Worm (Caenorhabditis elegans): ENCODE results near the gene T08H10.3.
A peak's percentile ranks its signal among the peaks of the same experiment; 100 is the strongest.

T08H10.3 gene

DNA sequence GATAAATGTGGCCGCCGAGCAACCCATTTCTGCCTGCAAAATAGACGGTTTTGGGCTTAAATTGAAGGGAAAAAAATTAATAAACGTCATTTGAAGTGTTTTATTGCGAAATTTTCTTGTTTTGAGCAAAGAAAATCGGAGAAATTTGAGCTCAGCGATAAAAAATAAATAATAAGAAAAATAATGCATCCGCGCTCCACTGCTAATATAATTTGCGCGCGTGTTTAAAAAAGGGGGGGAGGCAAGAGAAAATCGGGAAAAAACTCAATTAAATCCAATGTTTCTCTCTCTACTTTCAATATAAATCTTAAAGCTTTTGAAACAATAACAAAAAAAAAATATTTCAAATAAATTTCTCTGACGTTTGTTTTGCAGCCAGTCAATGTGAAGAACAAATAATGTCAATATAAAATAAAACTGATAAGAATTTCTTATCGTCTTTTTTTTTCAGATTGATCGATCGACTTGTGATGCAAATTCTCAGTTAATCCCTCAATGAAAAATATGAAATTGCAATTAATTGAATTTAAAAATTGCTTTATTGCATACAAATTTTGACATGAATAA lies 20.6 kb upstream of the T08H10.3 start, which contains the start of gene rft-2 (continued):
- TF ChIP-seq T26A8.4 (GFP tag; IDR thresholded peaks at IDR 0.05) (no peak), Y5F2A.4 (GFP tag; optimal IDR thresholded peaks at IDR 0.05) (no peak), F26F4.8 (GFP tag; conservative IDR thresholded peaks at IDR 0.05) (no peak), dmd-9 (GFP tag; IDR thresholded peaks at IDR 0.05) (no peak), tra-1 (GFP tag; IDR thresholded peaks at IDR 0.05) (no peak), lin-15B (tag; optimal IDR thresholded peaks at IDR 0.05) (no peak), dve-1 (tag; optimal IDR thresholded peaks at IDR 0.05; ENCODE audit: insufficient read depth) (no peak), D1046.2 (GFP tag; IDR thresholded peaks at IDR 0.05) (no peak), dpl-1 (GFP tag; optimal IDR thresholded peaks at IDR 0.05) (peak; percentile 91), lin-13 (GFP tag; optimal IDR thresholded peaks at IDR 0.05) (no peak), set-16 (GFP tag; IDR thresholded peaks at IDR 0.05) (no peak), attf-4 (tag; optimal IDR thresholded peaks at IDR 0.05) (no peak), zip-11 (GFP tag; IDR thresholded peaks at IDR 0.05) (no peak), lin-38 (GFP tag; IDR thresholded peaks at IDR 0.05) (peak; percentile 97), nhr-28 (tag; optimal IDR thresholded peaks at IDR 0.05) (peak; percentile 32), mdt-29 (GFP tag; IDR thresholded peaks at IDR 0.05) (no peak), zag-1 (tag; optimal IDR thresholded peaks at IDR 0.05) (no peak), lsy-2 (tag; optimal IDR thresholded peaks at IDR 0.05) (peak in 1 of 2 experiments; percentile 72), dmd-6 (GFP tag; IDR thresholded peaks at IDR 0.05) (no peak), spr-1 (tag; optimal IDR thresholded peaks at IDR 0.05) (no peak), hif-1 (tag; optimal IDR thresholded peaks at IDR 0.05) (peak in 1 of 2 experiments; percentile 31), ces-1 (GFP tag; optimal IDR thresholded peaks at IDR 0.05) (peak; percentile 70), nhr-42 (GFP tag; IDR thresholded peaks at IDR 0.05) (no peak), daf-19 (GFP tag; conservative IDR thresholded peaks at IDR 0.05) (no peak), aha-1 (tag) (no peak), F10B5.3 (tag; optimal IDR thresholded peaks at IDR 0.05) (no peak), daf-12 (tag; optimal IDR thresholded peaks at IDR 0.05) (no peak), Y105C5A.15 (GFP tag; IDR thresholded peaks at IDR 0.05) (no peak), madf-9 (GFP tag; conservative IDR thresholded peaks at IDR 0.05) (no peak), sdz-12 (GFP tag; optimal IDR thresholded peaks at IDR 0.05) (no peak), ctbp-1 (GFP tag; IDR thresholded peaks at IDR 0.05) (no peak), unc-39 (tag; optimal IDR thresholded peaks at IDR 0.05) (no peak), mdl-1 (tag; optimal IDR thresholded peaks at IDR 0.05) (peak in 1 of 2 experiments; percentile 7), F44E2.7 (GFP tag; IDR thresholded peaks at IDR 0.05) (no peak), hmg-1.1 (GFP tag; IDR thresholded peaks at IDR 0.05) (peak; percentile 45; the same call in 1 of the 2 replicates), nhr-237 (tag; optimal IDR thresholded peaks at IDR 0.05) (no peak), nhr-77 (tag; optimal IDR thresholded peaks at IDR 0.05) (peak; percentile 17), zip-2 (tag; optimal IDR thresholded peaks at IDR 0.05) (no peak), Y48G9A.11 (GFP tag; IDR thresholded peaks at IDR 0.05) (no peak), nhr-48 (tag; optimal IDR thresholded peaks at IDR 0.05) (no peak), snpc-4 (tag; optimal IDR thresholded peaks at IDR 0.05) (no peak), ceh-82 (tag; optimal IDR thresholded peaks at IDR 0.05) (no peak), nhr-10 (tag; optimal IDR thresholded peaks at IDR 0.05) (no peak), madf-5 (GFP tag; IDR thresholded peaks at IDR 0.05) (no peak), saeg-2 (GFP tag; IDR thresholded peaks at IDR 0.05) (no peak), cey-2 (tag; optimal IDR thresholded peaks at IDR 0.05; ENCODE audit: borderline replicate concordance, insufficient read depth) (no peak), gei-8 (GFP tag; optimal IDR thresholded peaks at IDR 0.05) (no peak), unc-130 (GFP tag; optimal IDR thresholded peaks at IDR 0.05) (no peak), lin-1 (GFP tag; IDR thresholded peaks at IDR 0.05) (no peak), ceh-44 (GFP tag; IDR thresholded peaks at IDR 0.05) (no peak), daf-16 (GFP tag; optimal IDR thresholded peaks at IDR 0.05) (no peak), daf-16 (tag; optimal IDR thresholded peaks at IDR 0.05) (peak; percentile 54)
